Worm (Caenorhabditis elegans): ENCODE results near the gene sup-18.

DNA sequence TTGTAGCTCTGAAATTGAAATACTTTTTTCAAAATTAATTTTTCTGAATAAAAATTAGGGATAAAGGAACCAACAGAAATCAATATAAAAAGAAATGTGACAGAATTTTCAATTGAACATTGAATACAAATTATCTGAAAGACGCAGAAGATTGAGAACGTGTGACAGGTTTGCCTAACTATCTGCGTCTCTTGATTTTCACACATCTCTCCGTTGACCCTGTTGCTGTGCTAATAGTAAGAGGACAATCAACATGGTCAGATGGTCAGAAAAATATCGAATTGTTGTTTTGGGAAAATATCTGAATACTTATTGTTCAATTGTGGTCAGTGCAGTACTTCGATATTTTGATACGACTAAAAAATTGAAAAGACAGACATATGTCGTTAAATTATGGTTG, 32.9 kb upstream of the sup-18 start, which contains the start of gene ZK688.7:
- TF ChIP-seq tbx-9 (tag; optimal IDR thresholded peaks at IDR 0.05; ENCODE audit: borderline replicate concordance) (no peak), him-1 (tag; optimal IDR thresholded peaks at IDR 0.05) (no peak), unc-130 (GFP tag; optimal IDR thresholded peaks at IDR 0.05) (no peak), madf-10 (tag; optimal IDR thresholded peaks at IDR 0.05) (no peak), nhr-90 (tag; optimal IDR thresholded peaks at IDR 0.05) (no peak), nfya-1 (tag; optimal IDR thresholded peaks at IDR 0.05; ENCODE audit: borderline replicate concordance, insufficient read depth) (no peak)

Data from whole organism, young adult.